Worm (Caenorhabditis elegans) whole organism, late embryonic: Measurements from ENCODE around the gene sdhb-1.

Experiments
- ceh-19 ChIP-seq: fragments of 200-800 bp; sonication (Bioruptor generic); optimal IDR thresholded peaks from 2 replicates; lab custom pipeline; 2018; ENCODE audit warnings: mild to moderate bottlenecking, missing genetic modification characterization, missing compliant biosample characterization
- ceh-34 ChIP-seq: sonication (generic microtip); optimal IDR thresholded peaks from 2 replicates; lab custom pipeline; 2016; ENCODE audit warnings: mild to moderate bottlenecking, missing genetic modification characterization, missing compliant biosample characterization
- dve-1 ChIP-seq: sonication (generic microtip); optimal IDR thresholded peaks from 2 replicates; lab custom pipeline; 2017; ENCODE audit warnings: antibody characterized with exemption, mild to moderate bottlenecking, missing genetic modification characterization, missing compliant biosample characterization
- elt-2 ChIP-seq: sonication (generic microtip); optimal IDR thresholded peaks from 2 replicates; lab custom pipeline; 2016; ENCODE audit warnings: missing genetic modification reagents, missing genetic modification characterization, missing compliant biosample characterization
- fkh-6 ChIP-seq: sonication (generic microtip); optimal IDR thresholded peaks from 2 replicates; lab custom pipeline; 2016; ENCODE audit warnings: missing genetic modification characterization, missing compliant biosample characterization
- nhr-11 ChIP-seq: fragments of 150-350 bp; optimal IDR thresholded peaks from 2 replicates; lab custom pipeline; 2014; ENCODE audit warnings: missing biosample characterization, missing genetic modification characterization
- pha-4 ChIP-seq: fragments of 150-350 bp; optimal IDR thresholded peaks from 2 replicates; lab custom pipeline; 2018; ENCODE audit warnings: missing biosample characterization, missing genetic modification reagents, missing genetic modification characterization
- tbx-2 ChIP-seq: sonication (generic microtip); optimal IDR thresholded peaks from 2 replicates; lab custom pipeline; 2016; ENCODE audit warnings: missing genetic modification characterization, missing compliant biosample characterization
- ttx-3 ChIP-seq: sonication (generic microtip); optimal IDR thresholded peaks from 2 replicates; lab custom pipeline; 2016; ENCODE audit warnings: missing genetic modification reagents, missing genetic modification characterization, missing compliant biosample characterization
- unc-42 ChIP-seq: sonication (generic microtip); optimal IDR thresholded peaks from 2 replicates; lab custom pipeline; 2016; ENCODE audit warnings: missing genotype, missing genetic modification characterization, missing compliant biosample characterization
- unc-86 ChIP-seq: sonication (generic microtip); optimal IDR thresholded peaks from 2 replicates; lab custom pipeline; 2016; ENCODE audit warnings: missing genetic modification characterization, missing compliant biosample characterization

ce11 chrII:9322870-9323349 lies 29.6 kb downstream of the sdhb-1 start, which contains the start of gene rab-39:
- TF ChIP-seq tbx-2 (tag; lab: Kevin White, UChicago), result no peak
- no peak for TF ChIP-seq fkh-6 (tag; lab: Kevin White, UChicago)
- no peak for TF ChIP-seq dve-1 (tag; lab: Kevin White, UChicago)
- no peak for TF ChIP-seq unc-86 (tag; lab: Kevin White, UChicago)
- no peak for TF ChIP-seq pha-4
- TF ChIP-seq elt-2, result no peak
- no peak for TF ChIP-seq ttx-3 (tag; lab: Kevin White, UChicago)
- TF ChIP-seq nhr-11 (tag; lab: Kevin White, UChicago), result no peak
- no peak for TF ChIP-seq ceh-34
- peak; percentile 53 for TF ChIP-seq unc-42 (tag; lab: Kevin White, UChicago)
- TF ChIP-seq ceh-19 (GFP tag; lab: Kevin White, UChicago), result no peak
